Fruit fly (Drosophila melanogaster) whole organism, wandering third instar larva: ENCODE data around the gene Gtpx.

ENCODE experiments used
- Abd-B ChIP-seq: fragments of >200 bp; optimal IDR thresholded peaks from 2 replicates; lab custom pipeline; 2017; ENCODE audit warnings: missing biosample characterization, missing genetic modification characterization
- CG32264 ChIP-seq: fragments of 200-800 bp; sonication (Bioruptor generic); optimal IDR thresholded peaks from 2 replicates; lab custom pipeline; 2016; ENCODE audit warnings: missing biosample characterization, missing genetic modification characterization
- CG9705 ChIP-seq: fragments of 200-800 bp; sonication (Bioruptor generic); optimal IDR thresholded peaks from 2 replicates; lab custom pipeline; 2018; ENCODE audit warnings: missing biosample characterization, mild to moderate bottlenecking, missing genetic modification characterization
- CrebA ChIP-seq: fragments of 200-800 bp; sonication (Bioruptor generic); optimal IDR thresholded peaks from 2 replicates; lab custom pipeline; 2016; ENCODE audit warnings: missing biosample characterization, mild to moderate bottlenecking, missing genetic modification characterization, borderline replicate concordance
- Dfd ChIP-seq: fragments of >200 bp; optimal IDR thresholded peaks from 2 replicates; lab custom pipeline; 2017; ENCODE audit warnings: missing biosample characterization, missing genetic modification characterization
- Dif ChIP-seq: fragments of 200-275, 200-300 bp; sonication (Bioruptor generic); optimal IDR thresholded peaks from 2 replicates; lab custom pipeline; 2018; ENCODE audit warnings: missing biosample characterization, missing genetic modification characterization; ENCODE audit not compliant: partially characterized antibody
- GATAd ChIP-seq: sonication (Bioruptor generic); optimal IDR thresholded peaks from 2 replicates; lab custom pipeline; 2016; ENCODE audit warnings: missing biosample characterization, missing genetic modification characterization
- HLH106 ChIP-seq: fragments of 200-800 bp; optimal IDR thresholded peaks from 3 replicates; lab custom pipeline; 2019; ENCODE audit warnings: missing biosample characterization, mild to moderate bottlenecking, missing genetic modification characterization, moderate library complexity
- Hnf4 ChIP-seq: fragments of 200-800 bp; sonication (Bioruptor generic); optimal IDR thresholded peaks from 2 replicates; lab custom pipeline; 2016; ENCODE audit warnings: missing biosample characterization, mild to moderate bottlenecking, missing genetic modification characterization
- Hr78 ChIP-seq: fragments of >200 bp; optimal IDR thresholded peaks from 2 replicates; lab custom pipeline; 2017; ENCODE audit warnings: missing biosample characterization, missing genetic modification characterization
- Hr83 ChIP-seq: fragments of 200-300 bp; sonication (Bioruptor generic); optimal IDR thresholded peaks from 2 replicates; lab custom pipeline; 2016; ENCODE audit warnings: missing biosample characterization, mild to moderate bottlenecking, missing genetic modification characterization, moderate library complexity; ENCODE audit not compliant: poor library complexity, severe bottlenecking
- Jra ChIP-seq: sonication (Bioruptor generic); optimal IDR thresholded peaks from 2 replicates; lab custom pipeline; 2016; ENCODE audit warnings: missing biosample characterization, missing genetic modification characterization
- Mio ChIP-seq: sonication (Bioruptor generic); optimal IDR thresholded peaks from 2 replicates; lab custom pipeline; 2016; ENCODE audit warnings: missing biosample characterization, missing genetic modification characterization
- Myc ChIP-seq: fragments of >200 bp; optimal IDR thresholded peaks from 2 replicates; lab custom pipeline; 2017
- N ChIP-seq: fragments of >200 bp; optimal IDR thresholded peaks from 2 replicates; lab custom pipeline; 2018; ENCODE audit warnings: missing biosample characterization, missing external identifiers, missing genetic modification characterization
- OdsH ChIP-seq: fragments of 200-800 bp; sonication (Bioruptor generic); optimal IDR thresholded peaks from 2 replicates; lab custom pipeline; 2016; ENCODE audit warnings: missing biosample characterization, mild to moderate bottlenecking, missing genetic modification characterization
- Rel ChIP-seq, 2 experiments: fragments of 200-800 bp; sonication (Bioruptor generic) in 1 of 2; optimal IDR thresholded peaks; 2 replicates in 1 of 2; 3 replicates in 1 of 2; lab custom pipeline; 2016 to 2019; ENCODE audit warnings: mild to moderate bottlenecking in 2 of 2, missing biosample characterization in 2 of 2, missing genetic modification characterization in 2 of 2, moderate library complexity in 1 of 2
- Sp1 ChIP-seq: fragments of 200-800 bp; sonication (Bioruptor generic); optimal IDR thresholded peaks from 3 replicates; lab custom pipeline; 2019; ENCODE audit warnings: missing biosample characterization, mild to moderate bottlenecking, missing genetic modification characterization, moderate library complexity
- Vsx2 ChIP-seq: fragments of 200-300, 225-300 bp; sonication (Bioruptor generic); optimal IDR thresholded peaks from 2 replicates; lab custom pipeline; 2018; ENCODE audit warnings: missing biosample characterization, missing genetic modification characterization; ENCODE audit not compliant: partially characterized antibody
- br ChIP-seq: fragments of 200-800 bp; sonication (Bioruptor generic); optimal IDR thresholded peaks from 2 replicates; lab custom pipeline; 2016; ENCODE audit warnings: missing biosample characterization, missing genetic modification characterization
- brk ChIP-seq: fragments of 200-800 bp; sonication (Bioruptor generic); optimal IDR thresholded peaks from 2 replicates; lab custom pipeline; 2016; ENCODE audit warnings: missing biosample characterization, mild to moderate bottlenecking, missing genetic modification characterization
- dl ChIP-seq, 2 experiments: fragments of 175-275, 200-275 bp in 1 of 2; fragments of 200-275 bp in 1 of 2; sonication (Bioruptor generic); optimal IDR thresholded peaks; lab custom pipeline; 2018; ENCODE audit warnings: mild to moderate bottlenecking in 2 of 2, missing biosample characterization in 2 of 2, missing genetic modification characterization in 2 of 2, moderate library complexity in 2 of 2; ENCODE audit not compliant: partially characterized antibody in 2 of 2, insufficient read depth in 1 of 2
- dmrt93B ChIP-seq: fragments of 200-800 bp; sonication (Bioruptor generic); optimal IDR thresholded peaks from 2 replicates; lab custom pipeline; 2018; ENCODE audit warnings: missing biosample characterization, mild to moderate bottlenecking, missing genetic modification characterization
- dsf ChIP-seq: sonication (Bioruptor generic); optimal IDR thresholded peaks from 2 replicates; lab custom pipeline; 2016; ENCODE audit warnings: missing biosample characterization, missing genetic modification characterization, borderline replicate concordance
- ey ChIP-seq: fragments of 200-800 bp; sonication (Bioruptor generic); optimal IDR thresholded peaks from 2 replicates; lab custom pipeline; 2016; ENCODE audit warnings: missing biosample characterization, missing genetic modification characterization
- foxo ChIP-seq, 2 experiments: fragments of 200-800 bp; sonication (Bioruptor generic); optimal IDR thresholded peaks; 2 replicates in 1 of 2; 3 replicates in 1 of 2; lab custom pipeline; 2016 to 2017; ENCODE audit warnings: missing biosample characterization in 2 of 2, missing genetic modification characterization in 2 of 2
- fru ChIP-seq: fragments of 200-800 bp; sonication (Bioruptor generic); optimal IDR thresholded peaks from 3 replicates; lab custom pipeline; 2016; ENCODE audit warnings: missing biosample characterization, mild to moderate bottlenecking, missing genetic modification characterization
- h ChIP-seq: fragments of 200-800 bp; sonication (Bioruptor generic); optimal IDR thresholded peaks from 3 replicates; lab custom pipeline; 2016; ENCODE audit warnings: missing biosample characterization, mild to moderate bottlenecking, missing genetic modification characterization
- jim ChIP-seq: fragments of 175-275, 200-325 bp; sonication (Bioruptor generic); optimal IDR thresholded peaks from 2 replicates; lab custom pipeline; 2016; ENCODE audit warnings: missing biosample characterization, mild to moderate bottlenecking, missing genetic modification characterization
- lola ChIP-seq: fragments of >200 bp; optimal IDR thresholded peaks from 2 replicates; lab custom pipeline; 2017; ENCODE audit warnings: missing biosample characterization, missing genetic modification characterization
- pan ChIP-seq: fragments of >200 bp; optimal IDR thresholded peaks from 2 replicates; lab custom pipeline; 2017
- psq ChIP-seq: fragments of 200-800 bp; sonication (Bioruptor generic); optimal IDR thresholded peaks from 3 replicates; lab custom pipeline; 2017; ENCODE audit warnings: missing biosample characterization, mild to moderate bottlenecking, missing genetic modification characterization, moderate library complexity
- rgr ChIP-seq: fragments of 200-800 bp; sonication (Bioruptor generic); optimal IDR thresholded peaks from 3 replicates; lab custom pipeline; 2016; ENCODE audit warnings: missing biosample characterization, mild to moderate bottlenecking, missing genetic modification characterization
- sage ChIP-seq: fragments of 200-800 bp; sonication (Bioruptor generic); optimal IDR thresholded peaks from 2 replicates; lab custom pipeline; 2016; ENCODE audit warnings: missing biosample characterization, mild to moderate bottlenecking, missing genetic modification characterization
- sv ChIP-seq: fragments of 200-800 bp; sonication (Bioruptor generic); optimal IDR thresholded peaks from 3 replicates; lab custom pipeline; 2016; ENCODE audit warnings: missing biosample characterization, missing genetic modification characterization
- tai ChIP-seq: sonication (Bioruptor generic); optimal IDR thresholded peaks from 2 replicates; lab custom pipeline; 2016; ENCODE audit warnings: missing biosample characterization, missing genetic modification characterization
- usp ChIP-seq: fragments of >200 bp; optimal IDR thresholded peaks from 2 replicates; lab custom pipeline; 2017; ENCODE audit warnings: missing biosample characterization, missing genetic modification characterization
- woc ChIP-seq: sonication (Bioruptor generic); optimal IDR thresholded peaks from 2 replicates; lab custom pipeline; 2016; ENCODE audit warnings: missing biosample characterization, mild to moderate bottlenecking, missing genetic modification characterization

The Gtpx gene

dm6 chr3L:3303087-3303526 is 23.0 kb upstream of the Gtpx start, which contains the start of gene CG14968:
Gene CG14968 (minus strand): TSS chr3L:3303112.
- TF ChIP-seq lola (GFP tag; lab: Kevin White, UChicago) (no peak), woc (peak; percentile 78), fru (GFP tag; lab: Kevin White, UChicago) (peak; percentile 92), dmrt93B (GFP tag; lab: Kevin White, UChicago) (peak; percentile 92), br (peak; percentile 90), psq (peak; percentile 94), Rel (GFP tag; optimal IDR thresholded peaks at IDR 0.05; lab: Kevin White, UChicago) (peak; percentile 70), Rel (tag; optimal IDR thresholded peaks at IDR 0.05; lab: Kevin White, UChicago) (peak; percentile 92), OdsH (peak; percentile 98), Myc (peak; percentile 93), Vsx2 (GFP tag; lab: Kevin White, UChicago) (no peak), CG32264 (GFP tag; lab: Kevin White, UChicago) (peak; percentile 90), rgr (GFP tag; lab: Kevin White, UChicago) (peak; percentile 98), N (GFP tag; lab: Kevin White, UChicago) (no peak), foxo (GFP tag; optimal IDR thresholded peaks at IDR 0.05; lab: Kevin White, UChicago) (peak; percentile 76 to 96), Dfd (GFP tag; lab: Kevin White, UChicago) (no peak), Hnf4 (GFP tag; lab: Kevin White, UChicago) (peak; percentile 86), sv (GFP tag; lab: Kevin White, UChicago) (peak; percentile 91), jim (no peak), Hr78 (GFP tag; lab: Kevin White, UChicago) (no peak), dsf (peak; percentile 43), Jra (GFP tag; lab: Kevin White, UChicago) (peak; percentile 63), brk (GFP tag; lab: Kevin White, UChicago) (peak; percentile 93), Hr83 (GFP tag; lab: Kevin White, UChicago) (peak; percentile 83), tai (GFP tag; lab: Kevin White, UChicago) (peak; percentile 72), dl (GFP tag; optimal IDR thresholded peaks at IDR 0.05; lab: Kevin White, UChicago; ENCODE audit: insufficient read depth in 1 of 2, partially characterized antibody in 2 of 2) (no peak), ey (peak; percentile 91), CrebA (peak; percentile 85), Mio (GFP tag; lab: Kevin White, UChicago) (peak; percentile 26), pan (lab: Kevin White, UChicago) (no peak), h (GFP tag; lab: Kevin White, UChicago) (peak; percentile 99), usp (GFP tag; lab: Kevin White, UChicago) (no peak), Sp1 (GFP tag; lab: Kevin White, UChicago) (peak; percentile 98), Abd-B (no peak), Dif (no peak), GATAd (GFP tag; lab: Kevin White, UChicago) (peak; percentile 16), sage (GFP tag; lab: Kevin White, UChicago) (peak; percentile 96), HLH106 (tag; lab: Kevin White, UChicago) (peak; percentile 95), CG9705 (GFP tag; lab: Kevin White, UChicago) (peak; percentile 86)

dm6 chr3L:3303534-3304459 is 22.3 kb upstream of the Gtpx start, which contains the start of gene ZnT63C:
Gene ZnT63C (plus strand): TSS chr3L:3303708.
- TF ChIP-seq OdsH (no peak), psq (no peak), Mio (GFP tag; lab: Kevin White, UChicago) (no peak), Dfd (GFP tag; lab: Kevin White, UChicago) (no peak), dmrt93B (GFP tag; lab: Kevin White, UChicago) (no peak), HLH106 (tag; lab: Kevin White, UChicago) (peak; percentile 19), lola (GFP tag; lab: Kevin White, UChicago) (no peak), N (GFP tag; lab: Kevin White, UChicago) (no peak), ey (no peak), woc (peak; percentile 23), CG9705 (GFP tag; lab: Kevin White, UChicago) (no peak), sv (GFP tag; lab: Kevin White, UChicago) (no peak), jim (peak; percentile 39), Vsx2 (GFP tag; lab: Kevin White, UChicago) (peak; percentile 25), rgr (GFP tag; lab: Kevin White, UChicago) (no peak), Dif (peak; percentile 39), h (GFP tag; lab: Kevin White, UChicago) (peak; percentile 39), Sp1 (GFP tag; lab: Kevin White, UChicago) (peak; percentile 21), CG32264 (GFP tag; lab: Kevin White, UChicago) (no peak), br (no peak), GATAd (GFP tag; lab: Kevin White, UChicago) (no peak), Rel (GFP tag; optimal IDR thresholded peaks at IDR 0.05; lab: Kevin White, UChicago) (no peak), Rel (tag; optimal IDR thresholded peaks at IDR 0.05; lab: Kevin White, UChicago) (peak; percentile 77), Hr83 (GFP tag; lab: Kevin White, UChicago) (no peak), Jra (GFP tag; lab: Kevin White, UChicago) (no peak), Hnf4 (GFP tag; lab: Kevin White, UChicago) (peak; percentile 9), sage (GFP tag; lab: Kevin White, UChicago) (peak; percentile 27), Hr78 (GFP tag; lab: Kevin White, UChicago) (no peak), CrebA (no peak), foxo (GFP tag; optimal IDR thresholded peaks at IDR 0.05; lab: Kevin White, UChicago) (no peak), fru (GFP tag; lab: Kevin White, UChicago) (no peak)
